Fruit fly (Drosophila melanogaster) whole organism, embryonic: Measurements from ENCODE around the gene CBP.

Source experiments
- Antp ChIP-seq: fragments of 200-800 bp; sonication (Bioruptor generic); optimal IDR thresholded peaks from 3 replicates; lab custom pipeline; 2016; ENCODE audit warnings: missing biosample characterization, missing genetic modification characterization
- Asciz ChIP-seq: fragments of 200-800 bp; sonication (Bioruptor generic); optimal IDR thresholded peaks from 2 replicates; lab custom pipeline; 2017; ENCODE audit warnings: missing biosample characterization, mild to moderate bottlenecking, missing genetic modification characterization, missing genetic modification reagents
- CG12299 ChIP-seq: fragments of 200-800 bp; sonication (Bioruptor generic); optimal IDR thresholded peaks from 2 replicates; lab custom pipeline; 2018; ENCODE audit warnings: missing biosample characterization, mild to moderate bottlenecking, missing genetic modification characterization
- CG14667 ChIP-seq: fragments of 200-800 bp; sonication (Bioruptor generic); IDR thresholded peaks from 2 replicates; pipeline ENCODE4 v1.3.6; 2022; ENCODE audit warnings: missing biosample characterization, missing genetic modification characterization
- CG15269 ChIP-seq: fragments of 200-800 bp; sonication (Bioruptor generic); optimal IDR thresholded peaks from 2 replicates; lab custom pipeline; 2018; ENCODE audit warnings: missing biosample characterization, mild to moderate bottlenecking, missing genetic modification characterization, moderate library complexity
- CG1529 ChIP-seq: fragments of 200-800 bp; sonication (Bioruptor generic); optimal IDR thresholded peaks from 3 replicates; lab custom pipeline; 2018; ENCODE audit warnings: missing biosample characterization, missing genetic modification characterization
- CG18011 ChIP-seq: fragments of 200-800 bp; sonication (Bioruptor generic); optimal IDR thresholded peaks from 2 replicates; lab custom pipeline; 2017; ENCODE audit warnings: missing biosample characterization, missing genetic modification characterization, mild to moderate bottlenecking, moderate library complexity, missing genotype
- CG2889 ChIP-seq: fragments of 200-800 bp; sonication (Bioruptor generic); IDR thresholded peaks from 3 replicates; pipeline ENCODE4 v1.3.6; 2022; ENCODE audit warnings: missing biosample characterization, missing genetic modification characterization
- CG3726 ChIP-seq: fragments of 200-800 bp; sonication (Bioruptor generic); IDR thresholded peaks from 3 replicates; pipeline ENCODE4, ENCODE4 v1.3.6; 2022; ENCODE audit warnings: missing biosample characterization, missing genetic modification characterization
- CG4424 ChIP-seq: fragments of 200-800 bp; sonication (Bioruptor generic); optimal IDR thresholded peaks from 3 replicates; lab custom pipeline; 2016; ENCODE audit warnings: missing biosample characterization, missing genetic modification characterization
- CG5180 ChIP-seq: fragments of 200-800 bp; sonication (Bioruptor generic); optimal IDR thresholded peaks from 3 replicates; lab custom pipeline; 2017; ENCODE audit warnings: missing biosample characterization, missing genetic modification characterization, mild to moderate bottlenecking, moderate library complexity, missing genetic modification reagents
- CG6689 ChIP-seq: fragments of 200-800 bp; sonication (Bioruptor generic); IDR thresholded peaks from 2 replicates; pipeline ENCODE4 v1.3.6; 2022; ENCODE audit warnings: missing biosample characterization, missing genetic modification characterization
- CG7271 ChIP-seq: fragments of 200-800 bp; sonication (Bioruptor generic); optimal IDR thresholded peaks from 2 replicates; lab custom pipeline; 2018; ENCODE audit warnings: missing biosample characterization, mild to moderate bottlenecking, missing genetic modification characterization, moderate library complexity
- CG7372 ChIP-seq: fragments of 200-800 bp; sonication (Bioruptor generic); IDR thresholded peaks from 2 replicates; pipeline ENCODE4 v1.3.6; 2022; ENCODE audit warnings: missing biosample characterization, missing genetic modification characterization
- CG7745 ChIP-seq: fragments of 200-800 bp; sonication (Bioruptor generic); optimal IDR thresholded peaks from 2 replicates; lab custom pipeline; 2018; ENCODE audit warnings: missing biosample characterization, mild to moderate bottlenecking, missing genetic modification characterization, moderate library complexity
- CG7786 ChIP-seq: fragments of 200-800 bp; sonication (Bioruptor generic); optimal IDR thresholded peaks from 2 replicates; lab custom pipeline; 2016; ENCODE audit warnings: missing biosample characterization, missing genetic modification characterization
- CG8765 ChIP-seq: fragments of 200-800 bp; sonication (Bioruptor generic); IDR thresholded peaks from 2 replicates; pipeline ENCODE4 v1.3.6; 2022; ENCODE audit warnings: missing biosample characterization, missing genetic modification characterization
- CTCF ChIP-seq: fragments of 200-800 bp; sonication (Bioruptor generic); optimal IDR thresholded peaks from 2 replicates; lab custom pipeline; 2017; ENCODE audit warnings: missing biosample characterization, mild to moderate bottlenecking, missing genetic modification characterization, moderate library complexity
- Dll ChIP-seq: fragments of 200-800 bp; sonication (Bioruptor generic); IDR thresholded peaks from 4 replicates; pipeline ENCODE4 v1.3.6; 2022; ENCODE audit warnings: missing biosample characterization, missing genetic modification characterization; ENCODE audit not compliant: partially characterized antibody
- HHEX ChIP-seq: fragments of 200-800 bp; sonication (Bioruptor generic); optimal IDR thresholded peaks from 3 replicates; lab custom pipeline; 2017; ENCODE audit warnings: missing biosample characterization, mild to moderate bottlenecking, missing genetic modification characterization, missing genetic modification reagents
- HLH3B ChIP-seq: fragments of 200-800 bp; sonication (Bioruptor generic); IDR thresholded peaks from 2 replicates; pipeline ENCODE4 v1.3.6; 2022; ENCODE audit warnings: missing biosample characterization, missing genetic modification characterization
- Hand ChIP-seq: fragments of 200-800 bp; sonication (Bioruptor generic); optimal IDR thresholded peaks from 2 replicates; lab custom pipeline; 2017; ENCODE audit warnings: mild to moderate bottlenecking, missing biosample characterization, missing genetic modification reagents, missing genetic modification characterization
- Hr39 ChIP-seq: fragments of >200 bp; optimal IDR thresholded peaks from 2 replicates; lab custom pipeline; 2017
- Lhr ChIP-seq: fragments of 200-800 bp; sonication (Bioruptor generic); optimal IDR thresholded peaks from 3 replicates; lab custom pipeline; 2017; ENCODE audit warnings: mild to moderate bottlenecking, missing biosample characterization, missing genetic modification reagents, missing genetic modification characterization
- Oaz ChIP-seq: fragments of 200-800 bp; sonication (Bioruptor generic); IDR thresholded peaks from 2 replicates; pipeline ENCODE4 v1.3.6; 2022; ENCODE audit warnings: missing biosample characterization, missing genetic modification characterization
- Opbp ChIP-seq: fragments of 200-800 bp; sonication (Bioruptor generic); IDR thresholded peaks from 3 replicates; pipeline ENCODE4 v1.3.6; 2022; ENCODE audit warnings: missing biosample characterization, missing genetic modification characterization; ENCODE audit not compliant: partially characterized antibody
- Rfx ChIP-seq: fragments of 200-800 bp; sonication (Bioruptor generic); IDR thresholded peaks from 2 replicates; pipeline ENCODE4 v1.3.6; 2022; ENCODE audit warnings: missing biosample characterization, missing genetic modification characterization
- Ssrp ChIP-seq: fragments of 200-800 bp; sonication (Bioruptor generic); optimal IDR thresholded peaks from 2 replicates; lab custom pipeline; 2018; ENCODE audit warnings: missing biosample characterization, mild to moderate bottlenecking, missing genetic modification characterization, moderate library complexity
- Vsx1 ChIP-seq: fragments of 200-800 bp; sonication (Bioruptor generic); optimal IDR thresholded peaks from 2 replicates; lab custom pipeline; 2017; ENCODE audit warnings: missing biosample characterization, mild to moderate bottlenecking, missing genetic modification characterization, missing genetic modification reagents
- ato ChIP-seq: fragments of 200-800 bp; sonication (Bioruptor generic); IDR thresholded peaks from 2 replicates; pipeline ENCODE4 v1.3.6; 2022; ENCODE audit warnings: missing biosample characterization, missing genetic modification characterization; ENCODE audit not compliant: partially characterized antibody
- bcd ChIP-seq: fragments of 200-800 bp; sonication (Bioruptor generic); optimal IDR thresholded peaks from 2 replicates; lab custom pipeline; 2017; ENCODE audit warnings: missing biosample characterization, mild to moderate bottlenecking, missing genetic modification characterization
- chn ChIP-seq: fragments of 200-800 bp; sonication (Bioruptor generic); optimal IDR thresholded peaks from 2 replicates; lab custom pipeline; 2016; ENCODE audit warnings: missing biosample characterization, missing genetic modification characterization
- crol ChIP-seq: fragments of 200-800 bp; sonication (Bioruptor generic); IDR thresholded peaks from 2 replicates; pipeline ENCODE4 v1.3.6; 2022; ENCODE audit warnings: missing biosample characterization, missing genetic modification characterization
- disco-r ChIP-seq: fragments of 200-800 bp; sonication (Bioruptor generic); optimal IDR thresholded peaks from 2 replicates; lab custom pipeline; 2016; ENCODE audit warnings: missing biosample characterization, missing genetic modification characterization
- dysf ChIP-seq: fragments of 200-800 bp; sonication (Bioruptor generic); IDR thresholded peaks from 3 replicates; pipeline ENCODE4 v1.3.6; 2022; ENCODE audit warnings: missing biosample characterization, missing genetic modification characterization
- eyg ChIP-seq: fragments of 200-800 bp; sonication (Bioruptor generic); optimal IDR thresholded peaks from 3 replicates; lab custom pipeline; 2016; ENCODE audit warnings: missing biosample characterization, missing genetic modification characterization
- gfzf ChIP-seq: fragments of 200-800 bp; sonication (Bioruptor generic); optimal IDR thresholded peaks from 2 replicates; lab custom pipeline; 2016; ENCODE audit warnings: missing biosample characterization, mild to moderate bottlenecking, missing genetic modification characterization, moderate library complexity
- gsb ChIP-seq: fragments of 200-800 bp; sonication (Bioruptor generic); IDR thresholded peaks from 2 replicates; pipeline ENCODE4 v1.3.6; 2022; ENCODE audit warnings: missing biosample characterization, missing genetic modification characterization
- kay ChIP-seq: fragments of 200-800 bp; sonication (Bioruptor generic); optimal IDR thresholded peaks from 2 replicates; lab custom pipeline; 2016; ENCODE audit warnings: missing biosample characterization, missing genetic modification characterization
- knrl ChIP-seq: fragments of 200-800 bp; sonication (Bioruptor generic); IDR thresholded peaks from 3 replicates; pipeline ENCODE4 v1.3.6; 2022; ENCODE audit warnings: missing biosample characterization, missing genetic modification characterization; ENCODE audit not compliant: partially characterized antibody
- nerfin-2 ChIP-seq: fragments of 200-800 bp; sonication (Bioruptor generic); IDR thresholded peaks from 2 replicates; pipeline ENCODE4 v1.3.6; 2022; ENCODE audit warnings: missing biosample characterization, missing genetic modification characterization; ENCODE audit not compliant: partially characterized antibody
- pita ChIP-seq: fragments of 200-800 bp; sonication (Bioruptor generic); optimal IDR thresholded peaks from 2 replicates; lab custom pipeline; 2017; ENCODE audit warnings: missing biosample characterization, mild to moderate bottlenecking, missing genetic modification characterization
- pnt ChIP-seq: fragments of 200-800 bp; sonication (Bioruptor generic); optimal IDR thresholded peaks from 3 replicates; lab custom pipeline; 2016; ENCODE audit warnings: missing biosample characterization, missing genetic modification characterization
- shn ChIP-seq: fragments of 200-800 bp; sonication (Bioruptor generic); optimal IDR thresholded peaks from 3 replicates; lab custom pipeline; 2016; ENCODE audit warnings: missing biosample characterization, missing genetic modification characterization
- sisA ChIP-seq: fragments of 200-800 bp; sonication (Bioruptor generic); IDR thresholded peaks from 2 replicates; pipeline ENCODE4 v1.3.6; 2022; ENCODE audit warnings: missing biosample characterization, missing genetic modification characterization
- tna ChIP-seq: fragments of 200-800 bp; sonication (Bioruptor generic); IDR thresholded peaks from 2 replicates; pipeline ENCODE4 v1.3.6; 2022; ENCODE audit warnings: missing biosample characterization, missing genetic modification characterization; ENCODE audit not compliant: partially characterized antibody
- tx ChIP-seq: fragments of 200-800 bp; sonication (Bioruptor generic); optimal IDR thresholded peaks from 2 replicates; lab custom pipeline; 2016; ENCODE audit warnings: missing biosample characterization, missing genetic modification characterization
- unpg ChIP-seq: fragments of 200-800 bp; sonication (Bioruptor generic); optimal IDR thresholded peaks from 3 replicates; lab custom pipeline; 2018; ENCODE audit warnings: missing biosample characterization, mild to moderate bottlenecking, missing genetic modification characterization, moderate library complexity
- vnd ChIP-seq: fragments of 200-800 bp; sonication (Bioruptor generic); IDR thresholded peaks from 3 replicates; pipeline ENCODE4 v1.3.6; 2022; ENCODE audit warnings: missing biosample characterization, missing genetic modification characterization; ENCODE audit not compliant: partially characterized antibody
- yki ChIP-seq: fragments of >200 bp; optimal IDR thresholded peaks from 3 replicates; lab custom pipeline; 2018
- zen2 ChIP-seq: fragments of 200-800 bp; sonication (Bioruptor generic); IDR thresholded peaks from 3 replicates; pipeline ENCODE4 v1.3.6; 2022; ENCODE audit warnings: missing biosample characterization, missing genetic modification characterization; ENCODE audit not compliant: partially characterized antibody

CBP gene

dm6 chrX:7290811-7291515 is 46.2 kb upstream of the CBP start, which contains the start of gene unc-119 (continued):
- TF ChIP-seq Hr39 (lab: Kevin White, UChicago) (no peak), CG4424 (no peak), Opbp (GFP tag; lab: Robert Waterston, UW) (peak; percentile 75; the same call in 2 of the 3 replicates), CG18011 (GFP tag; lab: Kevin White, UChicago) (no peak), CG7372 (GFP tag; lab: Robert Waterston, UW) (no peak), bcd (GFP tag; lab: Kevin White, UChicago) (no peak), CG6689 (no peak), Ssrp (tag; lab: Kevin White, UChicago) (no peak), CG3726 (GFP tag; lab: Robert Waterston, UW) (no peak), Oaz (no peak), eyg (no peak), Lhr (peak; percentile 61), gfzf (GFP tag; lab: Kevin White, UChicago) (peak; percentile 80), crol (GFP tag; lab: Robert Waterston, UW) (no peak), sisA (GFP tag; lab: Robert Waterston, UW) (no peak), dysf (GFP tag; lab: Robert Waterston, UW) (no peak), Rfx (no peak), CG7786 (GFP tag; lab: Kevin White, UChicago) (no peak), unpg (no peak), HLH3B (no peak), HHEX (no peak), CG1529 (GFP tag; lab: Kevin White, UChicago) (no peak), gsb (no peak), Asciz (GFP tag; lab: Kevin White, UChicago) (no peak), CG15269 (no peak), pita (GFP tag; lab: Kevin White, UChicago) (no peak), CG14667 (no peak), knrl (GFP tag; lab: Robert Waterston, UW) (peak; percentile 78), tx (no peak), tna (peak; percentile 49; the same call in 1 of the 2 replicates), disco-r (no peak), CG2889 (no peak), shn (GFP tag; lab: Kevin White, UChicago) (no peak), CG5180 (GFP tag; lab: Kevin White, UChicago) (no peak), chn (GFP tag; lab: Kevin White, UChicago) (no peak), Dll (peak; percentile 76), zen2 (no peak; the same call in 2 of the 3 replicates), CG7271 (no peak), CG8765 (GFP tag; lab: Robert Waterston, UW) (no peak), kay (GFP tag; lab: Kevin White, UChicago) (no peak), Antp (GFP tag; lab: Kevin White, UChicago) (no peak), vnd (GFP tag; lab: Robert Waterston, UW) (peak; percentile 39; the same call in 2 of the 3 replicates), CTCF (GFP tag; lab: Kevin White, UChicago) (peak; percentile 63), Hand (GFP tag; lab: Kevin White, UChicago) (no peak), CG12299 (tag; lab: Kevin White, UChicago) (peak; percentile 39), ato (GFP tag; lab: Robert Waterston, UW) (peak; percentile 52; the same call in 1 of the 2 replicates), nerfin-2 (peak; percentile 55; the same call in 1 of the 2 replicates), pnt (no peak), yki (lab: Kevin White, UChicago) (no peak), CG7745 (tag; lab: Kevin White, UChicago) (no peak), Vsx1 (no peak)
